Worm (Caenorhabditis elegans) whole organism, L1 larva: ENCODE data around the gene nas-8.

Experiments used
- C04F5.9 ChIP-seq: sonication (generic microtip); optimal IDR thresholded peaks from 2 replicates; lab custom pipeline; 2016; ENCODE audit warnings: missing genetic modification characterization, missing compliant biosample characterization
- C34B4.2 ChIP-seq: sonication (generic microtip); optimal IDR thresholded peaks from 2 replicates; lab custom pipeline; 2017; ENCODE audit warnings: mild to moderate bottlenecking, missing genetic modification characterization, missing compliant biosample characterization
- F16B12.6 ChIP-seq: fragments of 150-350 bp; optimal IDR thresholded peaks from 2 replicates; lab custom pipeline; 2014; ENCODE audit warnings: missing biosample characterization, missing genetic modification characterization
- aha-1 ChIP-seq: fragments of 150-350 bp; optimal IDR thresholded peaks from 2 replicates; lab custom pipeline; 2014; ENCODE audit warnings: missing biosample characterization, missing genetic modification characterization
- aly-2 ChIP-seq: fragments of 150-350 bp; optimal IDR thresholded peaks from 2 replicates; lab custom pipeline; 2014; ENCODE audit warnings: missing biosample characterization, missing genetic modification characterization
- ama-1 ChIP-seq: fragments of 150-350 bp; optimal IDR thresholded peaks from 2 replicates; lab custom pipeline; 2014
- blmp-1 ChIP-seq: fragments of 150-350 bp; optimal IDR thresholded peaks from 2 replicates; lab custom pipeline; 2014; ENCODE audit warnings: missing biosample characterization, missing genetic modification characterization
- ceh-63 ChIP-seq: fragments of 200-800 bp; sonication (Bioruptor generic); optimal IDR thresholded peaks from 2 replicates; lab custom pipeline; 2018; ENCODE audit warnings: mild to moderate bottlenecking, missing genetic modification characterization, missing compliant biosample characterization
- ceh-88 ChIP-seq: fragments of 200-800 bp; sonication (Bioruptor generic); IDR thresholded peaks from 2 replicates; pipeline ENCODE4 v1.3.6; 2022; ENCODE audit warnings: missing genetic modification characterization, missing compliant biosample characterization
- ces-1 ChIP-seq: fragments of 150-350 bp; optimal IDR thresholded peaks from 2 replicates; lab custom pipeline; 2014; ENCODE audit warnings: missing biosample characterization, missing genetic modification reagents, missing genetic modification characterization
- dsc-1 ChIP-seq: sonication (generic microtip); optimal IDR thresholded peaks from 2 replicates; lab custom pipeline; 2016; ENCODE audit warnings: mild to moderate bottlenecking, missing genetic modification characterization, missing compliant biosample characterization
- egl-27 ChIP-seq, 2 experiments: fragments of 150-350 bp in 1 of 2; sonication (generic microtip); optimal IDR thresholded peaks; 3 replicates each; lab custom pipeline; 2017 to 2018; ENCODE audit warnings: missing biosample characterization in 2 of 2, missing genetic modification characterization in 2 of 2, missing genetic modification reagents in 2 of 2
- elt-3 ChIP-seq, 6 experiments: fragments of 150-350 bp in 1 of 6; sonication (generic microtip); optimal IDR thresholded peaks; 2 replicates each; lab custom pipeline; 2017 to 2018; ENCODE audit warnings: missing biosample characterization in 6 of 6, missing genetic modification characterization in 6 of 6, inconsistent platforms in 1 of 6
- grh-1 ChIP-seq: fragments of 200-800 bp; sonication (Bioruptor generic); IDR thresholded peaks from 2 replicates; pipeline ENCODE4 v1.3.6; 2022; ENCODE audit warnings: missing genetic modification reagents, missing genetic modification characterization, missing compliant biosample characterization
- hlh-17 ChIP-seq: fragments of 200-800 bp; sonication (Bioruptor generic); optimal IDR thresholded peaks from 2 replicates; lab custom pipeline; 2018; ENCODE audit warnings: missing genetic modification characterization, mild to moderate bottlenecking, missing compliant biosample characterization, moderate library complexity, borderline replicate concordance
- hlh-4 ChIP-seq: sonication (generic microtip); optimal IDR thresholded peaks from 2 replicates; lab custom pipeline; 2016; ENCODE audit warnings: mild to moderate bottlenecking, missing genetic modification characterization, missing compliant biosample characterization
- hpl-2 ChIP-seq: fragments of 150-350 bp; optimal IDR thresholded peaks from 2 replicates; lab custom pipeline; 2014; ENCODE audit warnings: missing biosample characterization, missing genetic modification reagents, missing genetic modification characterization
- irx-1 ChIP-seq: sonication (generic microtip); optimal IDR thresholded peaks from 2 replicates; lab custom pipeline; 2016; ENCODE audit warnings: missing genetic modification characterization, missing compliant biosample characterization
- isw-1 ChIP-seq: fragments of 200-800 bp; sonication (Bioruptor generic); IDR thresholded peaks from 2 replicates; pipeline ENCODE4 v1.3.6; 2022; ENCODE audit warnings: missing genetic modification characterization, missing compliant biosample characterization
- jun-1 ChIP-seq: fragments of 150-350 bp; optimal IDR thresholded peaks from 2 replicates; lab custom pipeline; 2014; ENCODE audit warnings: missing biosample characterization, missing genetic modification reagents, missing genetic modification characterization
- lin-14 ChIP-seq: fragments of 200-800 bp; sonication (Bioruptor generic); optimal IDR thresholded peaks from 2 replicates; lab custom pipeline; 2018; ENCODE audit warnings: mild to moderate bottlenecking, missing genetic modification characterization, moderate library complexity, missing compliant biosample characterization
- lin-15B ChIP-seq: fragments of 150-350 bp; sonication (generic microtip); optimal IDR thresholded peaks from 3 replicates; lab custom pipeline; 2014; ENCODE audit warnings: missing biosample characterization, missing genetic modification characterization
- lin-35 ChIP-seq, 2 experiments: fragments of 150-350 bp; optimal IDR thresholded peaks; 2 replicates each; lab custom pipeline; 2014; ENCODE audit warnings: missing biosample characterization in 2 of 2, missing genetic modification characterization in 2 of 2, missing genetic modification reagents in 2 of 2
- mdl-1 ChIP-seq, 2 experiments: fragments of 150-350 bp; optimal IDR thresholded peaks; 2 replicates each; lab custom pipeline; 2014 to 2017; ENCODE audit warnings: missing biosample characterization in 2 of 2, missing genetic modification characterization in 2 of 2, inconsistent platforms in 1 of 2
- mep-1 ChIP-seq: fragments of 150-350 bp; optimal IDR thresholded peaks from 2 replicates; lab custom pipeline; 2014; ENCODE audit warnings: missing biosample characterization, missing genetic modification characterization
- nhr-11 ChIP-seq: fragments of 150-350 bp; optimal IDR thresholded peaks from 2 replicates; lab custom pipeline; 2014; ENCODE audit warnings: missing biosample characterization, missing genetic modification characterization
- nhr-12 ChIP-seq: sonication (generic microtip); optimal IDR thresholded peaks from 2 replicates; lab custom pipeline; 2017; ENCODE audit warnings: missing biosample characterization, missing genetic modification characterization
- nhr-19 ChIP-seq: fragments of 200-800 bp; sonication (Bioruptor generic); conservative IDR thresholded peaks from 2 replicates; pipeline ENCODE4 v1.3.6; 2022; ENCODE audit warnings: missing genetic modification characterization, missing compliant biosample characterization
- nhr-20 ChIP-seq: sonication (generic microtip); optimal IDR thresholded peaks from 2 replicates; lab custom pipeline; 2016; ENCODE audit warnings: mild to moderate bottlenecking, missing genetic modification characterization, missing compliant biosample characterization
- nhr-237 ChIP-seq: fragments of 150-350 bp; optimal IDR thresholded peaks from 2 replicates; lab custom pipeline; 2014; ENCODE audit warnings: missing biosample characterization, missing genetic modification characterization
- nhr-71 ChIP-seq: sonication (generic microtip); optimal IDR thresholded peaks from 2 replicates; lab custom pipeline; 2016; ENCODE audit warnings: mild to moderate bottlenecking, missing genetic modification characterization, moderate library complexity, missing compliant biosample characterization
- nhr-77 ChIP-seq: fragments of 150-350 bp; optimal IDR thresholded peaks from 2 replicates; lab custom pipeline; 2014; ENCODE audit warnings: missing biosample characterization, missing genetic modification characterization
- nhr-84 ChIP-seq: sonication (generic microtip); optimal IDR thresholded peaks from 2 replicates; lab custom pipeline; 2017; ENCODE audit warnings: missing biosample characterization, missing genetic modification characterization
- nhr-85 ChIP-seq: sonication (generic microtip); peaks from one replicate; lab custom pipeline; 2016; ENCODE audit warnings: missing genetic modification characterization, inconsistent platforms, missing compliant biosample characterization
- nhr-90 ChIP-seq: sonication (generic microtip); optimal IDR thresholded peaks from 2 replicates; lab custom pipeline; 2016; ENCODE audit warnings: mild to moderate bottlenecking, missing genetic modification characterization, missing compliant biosample characterization; ENCODE audit not compliant: poor library complexity
- pag-3 ChIP-seq: sonication (generic microtip); optimal IDR thresholded peaks from 2 replicates; lab custom pipeline; 2017; ENCODE audit warnings: missing genetic modification characterization, mild to moderate bottlenecking, missing compliant biosample characterization, antibody characterized with exemption, borderline replicate concordance; ENCODE audit not compliant: insufficient read depth
- pax-3 ChIP-seq: fragments of 200-800 bp; sonication (Bioruptor generic); optimal IDR thresholded peaks from 2 replicates; lab custom pipeline; 2018; ENCODE audit warnings: mild to moderate bottlenecking, missing genetic modification characterization, moderate library complexity, missing compliant biosample characterization
- pqm-1 ChIP-seq: sonication (generic microtip); optimal IDR thresholded peaks from 3 replicates; lab custom pipeline; 2017; ENCODE audit warnings: missing biosample characterization, missing genetic modification characterization
- rnt-1 ChIP-seq: sonication (generic microtip); optimal IDR thresholded peaks from 2 replicates; lab custom pipeline; 2016; ENCODE audit warnings: mild to moderate bottlenecking, missing genetic modification characterization, moderate library complexity, missing compliant biosample characterization
- skn-1 ChIP-seq: fragments of 150-350 bp; optimal IDR thresholded peaks from 2 replicates; lab custom pipeline; 2014; ENCODE audit warnings: missing biosample characterization, missing genetic modification characterization
- snpc-4 ChIP-seq: fragments of 150-350 bp; optimal IDR thresholded peaks from 2 replicates; lab custom pipeline; 2014; ENCODE audit warnings: missing biosample characterization, missing genetic modification characterization
- snu-23 ChIP-seq: sonication (generic microtip); optimal IDR thresholded peaks from 2 replicates; lab custom pipeline; 2016; ENCODE audit warnings: missing genetic modification characterization, missing compliant biosample characterization
- sup-37 ChIP-seq: fragments of 200-800 bp; sonication (Bioruptor generic); optimal IDR thresholded peaks from 2 replicates; lab custom pipeline; 2018; ENCODE audit warnings: mild to moderate bottlenecking, missing genetic modification characterization, missing compliant biosample characterization
- swsn-7 ChIP-seq: sonication (generic microtip); optimal IDR thresholded peaks from 2 replicates; lab custom pipeline; 2016; ENCODE audit warnings: missing genetic modification characterization, missing compliant biosample characterization
- tbx-2 ChIP-seq: sonication (generic microtip); optimal IDR thresholded peaks from 2 replicates; lab custom pipeline; 2016; ENCODE audit warnings: missing genetic modification characterization, missing compliant biosample characterization
- unc-130 ChIP-seq: fragments of 150-350 bp; optimal IDR thresholded peaks from 2 replicates; lab custom pipeline; 2017; ENCODE audit warnings: missing biosample characterization, missing genetic modification characterization, inconsistent platforms
- unc-30 ChIP-seq: sonication (generic microtip); optimal IDR thresholded peaks from 2 replicates; lab custom pipeline; 2017; ENCODE audit warnings: missing biosample characterization, missing genetic modification characterization
- unc-62 ChIP-seq: fragments of 150-350 bp; optimal IDR thresholded peaks from 2 replicates; lab custom pipeline; 2014; ENCODE audit warnings: missing biosample characterization, missing genetic modification reagents, missing genetic modification characterization
- unc-98 ChIP-seq: fragments of 200-800 bp; sonication (Bioruptor generic); IDR thresholded peaks from 2 replicates; pipeline ENCODE4 v1.3.6; 2022; ENCODE audit warnings: missing genetic modification characterization, missing compliant biosample characterization
- zip-4 ChIP-seq: fragments of 200-800 bp; sonication (Bioruptor generic); optimal IDR thresholded peaks from 2 replicates; lab custom pipeline; 2018; ENCODE audit warnings: mild to moderate bottlenecking, missing genetic modification characterization, moderate library complexity, missing compliant biosample characterization
- ztf-4 ChIP-seq: fragments of 150-350 bp; optimal IDR thresholded peaks from 2 replicates; lab custom pipeline; 2014; ENCODE audit warnings: missing biosample characterization, missing genetic modification characterization

The nas-8 gene

DNA sequence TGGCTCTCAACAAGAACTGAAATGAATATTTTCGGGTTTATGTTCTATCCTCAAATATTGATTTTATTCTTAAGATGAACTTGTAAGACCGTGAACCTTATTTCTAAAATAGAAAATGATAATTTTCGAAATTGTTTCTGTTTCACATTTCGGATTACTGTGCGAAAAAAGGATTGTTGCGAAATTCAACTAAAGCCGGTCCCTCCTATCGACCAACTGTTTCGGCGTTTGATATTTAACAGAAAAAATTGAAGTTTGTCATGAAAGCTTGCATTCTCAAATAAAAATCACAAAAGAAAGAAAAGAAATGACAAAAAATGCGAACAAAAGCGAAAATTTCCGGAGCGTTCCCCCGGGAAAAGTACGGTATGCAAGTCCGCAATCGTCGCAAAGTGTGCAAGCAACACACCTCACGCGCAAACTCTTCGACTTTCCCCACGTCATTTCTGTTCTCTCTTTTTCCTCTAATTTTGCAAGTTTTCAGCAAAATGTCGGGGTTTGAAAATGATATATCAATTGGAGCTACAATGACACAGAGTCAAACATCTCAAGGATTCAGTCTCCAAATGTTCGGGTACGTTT is 34.4 kb downstream of the nas-8 start, which contains the start of gene C34D4.4 (continued):
- TF ChIP-seq nhr-12 (tag; lab: Kevin White, UChicago): no peak
- TF ChIP-seq pax-3: no peak
- TF ChIP-seq ztf-4: no peak
- peak; percentile 53 for TF ChIP-seq lin-14 (GFP tag; lab: Kevin White, UChicago)
- TF ChIP-seq C34B4.2 (tag; lab: Kevin White, UChicago): no peak
- TF ChIP-seq aha-1 (tag; lab: Kevin White, UChicago): no peak
- TF ChIP-seq F16B12.6 (tag; lab: Kevin White, UChicago): peak; percentile 92
- TF ChIP-seq grh-1 (GFP tag; lab: Robert Waterston, UW): no peak
- TF ChIP-seq rnt-1 (tag; lab: Kevin White, UChicago): peak; percentile 19
- peak; percentile 17; the same call in 1 of the 2 replicates for TF ChIP-seq isw-1 (GFP tag; lab: Robert Waterston, UW)
- no peak for TF ChIP-seq swsn-7 (tag; lab: Kevin White, UChicago)
- TF ChIP-seq unc-30 (tag; lab: Kevin White, UChicago): no peak
- TF ChIP-seq ceh-63 (GFP tag; lab: Kevin White, UChicago): no peak
- TF ChIP-seq mep-1 (tag; lab: Kevin White, UChicago): peak; percentile 20
- no peak for TF ChIP-seq pag-3 (tag; lab: Kevin White, UChicago)
- no peak for TF ChIP-seq ceh-88 (GFP tag; lab: Robert Waterston, UW)
- no peak for TF ChIP-seq ama-1 (lab: Kevin White, UChicago)
- TF ChIP-seq hlh-17 (GFP tag; lab: Kevin White, UChicago): no peak
- no peak for TF ChIP-seq hpl-2
- no peak for TF ChIP-seq jun-1 (tag; lab: Kevin White, UChicago)
- no peak for TF ChIP-seq unc-98
- no peak for TF ChIP-seq hlh-4 (tag; lab: Kevin White, UChicago)
- no peak for TF ChIP-seq tbx-2
- TF ChIP-seq C04F5.9: no peak
- TF ChIP-seq nhr-19 (GFP tag; lab: Robert Waterston, UW): no peak
- peak; percentile 39 for TF ChIP-seq skn-1 (tag; lab: Kevin White, UChicago)
- no peak for TF ChIP-seq unc-62 (GFP tag; lab: Kevin White, UChicago)
- TF ChIP-seq unc-130 (tag; lab: Kevin White, UChicago): peak; percentile 22
- TF ChIP-seq pqm-1: no peak
- TF ChIP-seq aly-2: no peak
- peak; percentile 35 for TF ChIP-seq lin-15B (tag; lab: Kevin White, UChicago)
- no peak for TF ChIP-seq egl-27 (tag; optimal IDR thresholded peaks at IDR 0.05; lab: Kevin White, UChicago)
- peak; percentile 36 for TF ChIP-seq nhr-71 (tag; lab: Kevin White, UChicago)
- peak; percentile 61 for TF ChIP-seq zip-4 (GFP tag; lab: Kevin White, UChicago)
- TF ChIP-seq nhr-237 (tag; lab: Kevin White, UChicago): no peak
- no peak for TF ChIP-seq nhr-85 (tag; lab: Kevin White, UChicago)
- peak; percentile 3 for TF ChIP-seq snpc-4 (tag; lab: Kevin White, UChicago)
- TF ChIP-seq ces-1 (GFP tag; lab: Kevin White, UChicago): no peak
- TF ChIP-seq mdl-1 (tag; optimal IDR thresholded peaks at IDR 0.05; lab: Kevin White, UChicago): no peak
- no peak for TF ChIP-seq nhr-77 (tag; lab: Kevin White, UChicago)
- no peak for TF ChIP-seq nhr-90 (tag; lab: Kevin White, UChicago)
- TF ChIP-seq lin-35 (GFP tag; optimal IDR thresholded peaks at IDR 0.05; lab: Kevin White, UChicago): peak; percentile 57 to 72
- TF ChIP-seq dsc-1 (tag; lab: Kevin White, UChicago): no peak
- peak; percentile 47 for TF ChIP-seq snu-23 (GFP tag; lab: Kevin White, UChicago)
- TF ChIP-seq nhr-20 (tag; lab: Kevin White, UChicago): peak; percentile 14
- TF ChIP-seq irx-1: no peak
- no peak for TF ChIP-seq nhr-84 (tag; lab: Kevin White, UChicago)
- TF ChIP-seq elt-3 (tag; optimal IDR thresholded peaks at IDR 0.05; lab: Kevin White, UChicago): no peak
- no peak for TF ChIP-seq nhr-11 (tag; lab: Kevin White, UChicago)
- TF ChIP-seq blmp-1 (tag; lab: Kevin White, UChicago): peak; percentile 65
- TF ChIP-seq sup-37 (GFP tag; lab: Kevin White, UChicago): no peak
